Worm (Caenorhabditis elegans) whole organism, L4 larva: Measurements from ENCODE around the gene hda-5.

Experiments
- D1046.2 ChIP-seq: fragments of 200-800 bp; sonication (Bioruptor generic); IDR thresholded peaks from 2 replicates; pipeline ENCODE4 v1.3.6; 2022; ENCODE audit warnings: missing genetic modification characterization, missing compliant biosample characterization
- F10B5.3 ChIP-seq: sonication (generic microtip); optimal IDR thresholded peaks from 2 replicates; lab custom pipeline; 2016; ENCODE audit warnings: mild to moderate bottlenecking, missing genetic modification characterization, missing compliant biosample characterization
- F37D6.2 ChIP-seq: sonication (generic microtip); optimal IDR thresholded peaks from 2 replicates; lab custom pipeline; 2016; ENCODE audit warnings: mild to moderate bottlenecking, missing genetic modification characterization, missing compliant biosample characterization
- T20F7.1 ChIP-seq: fragments of 200-800 bp; sonication (Bioruptor generic); optimal IDR thresholded peaks from 2 replicates; lab custom pipeline; 2018; ENCODE audit warnings: mild to moderate bottlenecking, missing genetic modification characterization, missing compliant biosample characterization
- ZK546.5 ChIP-seq, 2 experiments: sonication (generic microtip); optimal IDR thresholded peaks; 2 replicates each; lab custom pipeline; 2017; ENCODE audit warnings: missing biosample characterization in 2 of 2, missing genetic modification characterization in 2 of 2
- aha-1 ChIP-seq: fragments of 150-350 bp; peaks from one replicate; lab custom pipeline; 2014; ENCODE audit warnings: missing biosample characterization, missing genetic modification characterization
- ama-1 ChIP-seq: fragments of 150-350 bp; optimal IDR thresholded peaks from 2 replicates; lab custom pipeline; 2014; ENCODE audit warnings: inconsistent platforms, mixed read lengths
- arid-1 ChIP-seq: fragments of 200-800 bp; sonication (Bioruptor generic); conservative IDR thresholded peaks from 2 replicates; pipeline ENCODE4 v1.3.6; 2022; ENCODE audit warnings: missing genetic modification reagents, missing genetic modification characterization, missing compliant biosample characterization
- ceh-28 ChIP-seq: fragments of 150-350 bp; optimal IDR thresholded peaks from 2 replicates; lab custom pipeline; 2014; ENCODE audit warnings: missing biosample characterization, missing genetic modification reagents, missing genetic modification characterization
- ceh-62 ChIP-seq: sonication (generic microtip); optimal IDR thresholded peaks from 2 replicates; lab custom pipeline; 2017; ENCODE audit warnings: missing biosample characterization, missing genetic modification characterization
- ceh-82 ChIP-seq: sonication (generic microtip); optimal IDR thresholded peaks from 2 replicates; lab custom pipeline; 2017; ENCODE audit warnings: missing biosample characterization, missing genetic modification characterization
- cey-2 ChIP-seq: sonication (generic microtip); optimal IDR thresholded peaks from 3 replicates; lab custom pipeline; 2017; ENCODE audit warnings: missing genetic modification characterization, mild to moderate bottlenecking, missing compliant biosample characterization, antibody characterized with exemption, borderline replicate concordance; ENCODE audit not compliant: insufficient read depth
- daf-12 ChIP-seq: fragments of 150-350 bp; optimal IDR thresholded peaks from 2 replicates; lab custom pipeline; 2014; ENCODE audit warnings: missing biosample characterization, missing genetic modification reagents, missing genetic modification characterization
- dmd-6 ChIP-seq: fragments of 200-800 bp; sonication (Bioruptor generic); IDR thresholded peaks from 2 replicates; pipeline ENCODE4 v1.3.6; 2022; ENCODE audit warnings: missing genetic modification reagents, missing genetic modification characterization, missing compliant biosample characterization
- dve-1 ChIP-seq: sonication (generic microtip); optimal IDR thresholded peaks from 2 replicates; lab custom pipeline; 2017; ENCODE audit warnings: antibody characterized with exemption, mild to moderate bottlenecking, missing genetic modification characterization, missing compliant biosample characterization; ENCODE audit not compliant: insufficient read depth
- egl-27 ChIP-seq: sonication (generic microtip); optimal IDR thresholded peaks from 3 replicates; lab custom pipeline; 2017; ENCODE audit warnings: missing biosample characterization, missing genetic modification reagents, missing genetic modification characterization
- egl-43 ChIP-seq: fragments of 200-800 bp; sonication (Bioruptor generic); IDR thresholded peaks from 2 replicates; pipeline ENCODE4 v1.3.6; 2022; ENCODE audit warnings: missing genetic modification reagents, missing genetic modification characterization, missing compliant biosample characterization
- fkh-10 ChIP-seq: fragments of 150-350 bp; optimal IDR thresholded peaks from 2 replicates; lab custom pipeline; 2014; ENCODE audit warnings: missing biosample characterization, missing genetic modification reagents, missing genetic modification characterization
- hlh-30 ChIP-seq: sonication (generic microtip); optimal IDR thresholded peaks from 2 replicates; lab custom pipeline; 2017; ENCODE audit warnings: antibody characterized with exemption, mild to moderate bottlenecking, missing genetic modification characterization, missing compliant biosample characterization; ENCODE audit not compliant: insufficient read depth
- lim-7 ChIP-seq: fragments of 200-800 bp; sonication (Bioruptor generic); IDR thresholded peaks from 2 replicates; pipeline ENCODE4 v1.3.6; 2022; ENCODE audit warnings: missing genetic modification characterization, missing compliant biosample characterization
- lin-15B ChIP-seq: fragments of 150-350 bp; sonication (generic microtip); optimal IDR thresholded peaks from 3 replicates; lab custom pipeline; 2014; ENCODE audit warnings: missing biosample characterization, missing genetic modification characterization
- lin-29 ChIP-seq: fragments of 200-800 bp; sonication (Bioruptor generic); IDR thresholded peaks from 2 replicates; pipeline ENCODE4 v1.3.6; 2022; ENCODE audit warnings: missing genetic modification reagents, missing genetic modification characterization, missing compliant biosample characterization
- lin-38 ChIP-seq: fragments of 200-800 bp; sonication (Bioruptor generic); IDR thresholded peaks from 2 replicates; pipeline ENCODE4 v1.3.6; 2022; ENCODE audit warnings: missing genetic modification reagents, missing genetic modification characterization, missing compliant biosample characterization
- madf-9 ChIP-seq: fragments of 200-800 bp; sonication (Bioruptor generic); conservative IDR thresholded peaks from 2 replicates; pipeline ENCODE4 v1.3.6; 2022; ENCODE audit warnings: missing genetic modification reagents, missing genetic modification characterization, missing compliant biosample characterization
- mdl-1 ChIP-seq, 2 experiments: fragments of 150-350 bp in 1 of 2; sonication (generic microtip) in 1 of 2; optimal IDR thresholded peaks; 2 replicates each; lab custom pipeline; 2014 to 2017; ENCODE audit warnings: missing biosample characterization in 2 of 2, missing genetic modification characterization in 2 of 2
- mes-2 ChIP-seq: sonication (generic microtip); optimal IDR thresholded peaks from 2 replicates; lab custom pipeline; 2016; ENCODE audit warnings: missing genotype, mild to moderate bottlenecking, missing genetic modification characterization, missing compliant biosample characterization; ENCODE audit not compliant: poor library complexity, severe bottlenecking
- mxl-2 ChIP-seq: fragments of 200-800 bp; sonication (Bioruptor generic); conservative IDR thresholded peaks from 2 replicates; pipeline ENCODE4 v1.3.6; 2022; ENCODE audit warnings: missing genetic modification reagents, missing genetic modification characterization, missing compliant biosample characterization
- nhr-102 ChIP-seq: sonication (generic microtip); optimal IDR thresholded peaks from 2 replicates; lab custom pipeline; 2016; ENCODE audit warnings: mild to moderate bottlenecking, missing genetic modification characterization, moderate library complexity, missing compliant biosample characterization
- nhr-25 ChIP-seq: sonication (generic microtip); optimal IDR thresholded peaks from 2 replicates; lab custom pipeline; 2017; ENCODE audit warnings: missing genetic modification characterization, mild to moderate bottlenecking, missing compliant biosample characterization, antibody characterized with exemption, moderate library complexity, borderline replicate concordance; ENCODE audit not compliant: insufficient read depth
- nhr-6 ChIP-seq: fragments of 150-350 bp; optimal IDR thresholded peaks from 2 replicates; lab custom pipeline; 2014; ENCODE audit warnings: missing biosample characterization, missing genetic modification characterization
- nhr-77 ChIP-seq: fragments of 150-350 bp; optimal IDR thresholded peaks from 2 replicates; lab custom pipeline; 2014; ENCODE audit warnings: missing biosample characterization, missing genetic modification characterization
- rbr-2 ChIP-seq: sonication (generic microtip); optimal IDR thresholded peaks from 2 replicates; lab custom pipeline; 2016; ENCODE audit warnings: missing genotype, missing genetic modification characterization, missing compliant biosample characterization
- sdz-12 ChIP-seq: fragments of 200-800 bp; sonication (Bioruptor generic); optimal IDR thresholded peaks from 2 replicates; lab custom pipeline; 2018; ENCODE audit warnings: mild to moderate bottlenecking, missing genetic modification characterization, missing compliant biosample characterization
- set-16 ChIP-seq: fragments of 200-800 bp; sonication (Bioruptor generic); IDR thresholded peaks from 2 replicates; pipeline ENCODE4 v1.3.6; 2022; ENCODE audit warnings: missing genetic modification reagents, missing genetic modification characterization, missing compliant biosample characterization
- skn-1 ChIP-seq: fragments of 150-350 bp; optimal IDR thresholded peaks from 2 replicates; lab custom pipeline; 2014; ENCODE audit warnings: missing biosample characterization, missing genetic modification characterization
- snpc-4 ChIP-seq: fragments of 150-350 bp; optimal IDR thresholded peaks from 2 replicates; lab custom pipeline; 2014; ENCODE audit warnings: missing biosample characterization, missing genetic modification characterization
- tag-97 ChIP-seq: fragments of 200-800 bp; sonication (Bioruptor generic); IDR thresholded peaks from 2 replicates; pipeline ENCODE4 v1.3.6; 2022; ENCODE audit warnings: missing genetic modification characterization, missing compliant biosample characterization
- tra-1 ChIP-seq: fragments of 200-800 bp; sonication (Bioruptor generic); IDR thresholded peaks from 2 replicates; pipeline ENCODE4 v1.3.6; 2022; ENCODE audit warnings: missing genetic modification reagents, missing genetic modification characterization, missing compliant biosample characterization
- unc-62 ChIP-seq, 3 experiments: fragments of 150-350 bp in 1 of 3; sonication (generic microtip); optimal IDR thresholded peaks in 2 of 3; peaks in 1 of 3; 1 replicate in 1 of 3; 2 replicates in 2 of 3; lab custom pipeline; 2014 to 2017; ENCODE audit warnings: missing biosample characterization in 3 of 3, missing genetic modification characterization in 3 of 3, missing genetic modification reagents in 3 of 3, missing genotype in 1 of 3
- vab-7 ChIP-seq: fragments of 200-800 bp; sonication (Bioruptor generic); IDR thresholded peaks from 2 replicates; pipeline ENCODE4 v1.3.6; 2022; ENCODE audit warnings: missing genetic modification reagents, missing genetic modification characterization, missing compliant biosample characterization
- zag-1 ChIP-seq: fragments of 150-350 bp; optimal IDR thresholded peaks from 2 replicates; lab custom pipeline; 2014; ENCODE audit warnings: missing biosample characterization, missing genetic modification characterization
- zip-2 ChIP-seq: fragments of 150-350 bp; optimal IDR thresholded peaks from 2 replicates; lab custom pipeline; 2014; ENCODE audit warnings: missing biosample characterization, missing genetic modification characterization
- ztf-7 ChIP-seq: fragments of 150-350 bp; optimal IDR thresholded peaks from 2 replicates; lab custom pipeline; 2014; ENCODE audit warnings: missing biosample characterization, missing genetic modification characterization

The hda-5 gene

DNA sequence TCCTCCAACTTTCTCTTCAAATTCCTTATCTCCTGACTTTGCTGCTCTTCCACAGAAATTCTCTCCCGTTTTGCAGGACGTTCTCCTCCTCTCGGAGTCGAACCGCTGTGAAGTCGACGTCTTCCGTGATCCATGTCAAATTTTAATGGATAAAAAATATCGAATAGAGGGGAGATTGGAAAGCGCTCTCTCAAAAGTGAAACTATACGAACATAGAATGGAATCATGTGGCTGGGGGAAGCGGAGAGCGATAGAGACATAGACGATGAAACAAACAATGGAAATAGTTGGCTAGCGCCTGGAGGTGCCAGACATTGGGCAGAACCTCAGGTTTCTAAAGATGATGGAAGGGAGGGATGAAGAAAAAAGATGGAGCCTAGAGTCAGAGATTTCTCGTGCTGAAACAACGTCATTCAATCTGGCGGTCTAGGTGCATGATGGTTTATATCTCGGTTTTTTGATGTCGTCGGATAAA is 15.1 kb downstream of the hda-5 start, which contains the start of gene F43G6.8 (continued):
- TF ChIP-seq nhr-102 (tag; lab: Kevin White, UChicago) (no peak), set-16 (no peak; the same call in 1 of the 2 replicates), nhr-77 (no peak), ama-1 (lab: Kevin White, UChicago) (peak; percentile 73), fkh-10 (GFP tag; lab: Kevin White, UChicago) (no peak), mxl-2 (GFP tag; lab: Robert Waterston, UW) (no peak), dve-1 (tag; lab: Kevin White, UChicago) (no peak), madf-9 (GFP tag; lab: Robert Waterston, UW) (no peak), mes-2 (tag; lab: Kevin White, UChicago) (peak; percentile 36), T20F7.1 (GFP tag; lab: Kevin White, UChicago) (no peak), ceh-82 (no peak), F10B5.3 (tag; lab: Kevin White, UChicago) (no peak), ztf-7 (tag; lab: Kevin White, UChicago) (no peak), nhr-6 (tag; lab: Kevin White, UChicago) (peak; percentile 23), dmd-6 (GFP tag; lab: Robert Waterston, UW) (no peak), ceh-62 (tag; lab: Kevin White, UChicago) (no peak), D1046.2 (no peak), lin-15B (tag; lab: Kevin White, UChicago) (no peak), mdl-1 (tag; optimal IDR thresholded peaks at IDR 0.05; lab: Kevin White, UChicago) (peak in 1 of 2 experiments; percentile 74), arid-1 (GFP tag; lab: Robert Waterston, UW) (no peak), lin-38 (GFP tag; lab: Robert Waterston, UW) (no peak), hlh-30 (tag; lab: Kevin White, UChicago) (peak; percentile 95), lim-7 (GFP tag; lab: Robert Waterston, UW) (no peak), rbr-2 (no peak), egl-43 (GFP tag; lab: Robert Waterston, UW) (no peak), snpc-4 (no peak), sdz-12 (GFP tag; lab: Kevin White, UChicago) (no peak), nhr-25 (tag; lab: Kevin White, UChicago) (no peak), zip-2 (tag; lab: Kevin White, UChicago) (no peak), lin-29 (no peak)

ce11 chrII:11816014-11816413 is 17.2 kb downstream of the hda-5 start:
- TF ChIP-seq hlh-30 (tag; lab: Kevin White, UChicago) = no peak
- TF ChIP-seq aha-1 (tag; lab: Kevin White, UChicago) = peak; percentile 80
- no peak for TF ChIP-seq dmd-6 (GFP tag; lab: Robert Waterston, UW)
- TF ChIP-seq fkh-10 (GFP tag; lab: Kevin White, UChicago) = no peak
- peak in 1 of 2 experiments; percentile 98 for TF ChIP-seq unc-62 (GFP tag; optimal IDR thresholded peaks at IDR 0.05 in 1 of 2; lab: Kevin White, UChicago)
- TF ChIP-seq unc-62 (tag; optimal IDR thresholded peaks at IDR 0.05; lab: Kevin White, UChicago) = no peak
- no peak for TF ChIP-seq cey-2 (tag; lab: Kevin White, UChicago)
- no peak for TF ChIP-seq dve-1 (tag; lab: Kevin White, UChicago)
- TF ChIP-seq vab-7 (GFP tag; lab: Robert Waterston, UW) = no peak
- TF ChIP-seq daf-12 (tag; lab: Kevin White, UChicago) = no peak
- TF ChIP-seq skn-1 (tag; lab: Kevin White, UChicago) = no peak
- TF ChIP-seq F37D6.2 (tag; lab: Kevin White, UChicago) = no peak

- TF ChIP-seq ZK546.5 (tag; optimal IDR thresholded peaks at IDR 0.05; lab: Kevin White, UChicago) = no peak
- TF ChIP-seq lin-29 = no peak
- TF ChIP-seq tra-1 (GFP tag; lab: Robert Waterston, UW) = no peak
- no peak for TF ChIP-seq mxl-2 (GFP tag; lab: Robert Waterston, UW)
- no peak for TF ChIP-seq tag-97
- TF ChIP-seq ceh-28 (tag; lab: Kevin White, UChicago) = no peak
- TF ChIP-seq lin-15B (tag; lab: Kevin White, UChicago) = no peak
- TF ChIP-seq zag-1 (tag; lab: Kevin White, UChicago) = no peak
- no peak for TF ChIP-seq egl-27
These were observed 17.6 kb downstream of the hda-5 start, which contains the start of gene pap-3 for ce11 chrII:11816475-11816874. pap-3 (minus strand) TSS chrII:11816575.
